Fruit fly (Drosophila melanogaster) whole organism: ENCODE data around the gene Acp76A.

Source experiments
- CG8478 ChIP-seq: fragments of >200 bp; optimal IDR thresholded peaks from 2 replicates; lab custom pipeline; 2018; ENCODE audit warnings: inconsistent platforms
- Dll ChIP-seq: fragments of >200 bp; optimal IDR thresholded peaks from 2 replicates; lab custom pipeline; 2017
- EcR ChIP-seq, 2 experiments: fragments of >200 bp; optimal IDR thresholded peaks; 2 replicates each; lab custom pipeline; 2017; ENCODE audit warnings: missing biosample characterization in 2 of 2, missing genetic modification characterization in 2 of 2, missing genetic modification reagents in 2 of 2
- pan ChIP-seq: fragments of >200 bp; optimal IDR thresholded peaks from 2 replicates; lab custom pipeline; 2017
- psq ChIP-seq: fragments of >200 bp; optimal IDR thresholded peaks from 2 replicates; lab custom pipeline; 2017
- usp ChIP-seq: fragments of >200 bp; optimal IDR thresholded peaks from 2 replicates; lab custom pipeline; 2017; ENCODE audit warnings: missing biosample characterization, missing genetic modification characterization, mixed read lengths

Acp76A gene

dm6 chr3L:19048761-19049160 lies 3.1 kb downstream of the Acp76A start:
- no peak for TF ChIP-seq usp (GFP tag; lab: Kevin White, UChicago)
- TF ChIP-seq pan (lab: Kevin White, UChicago): no peak
- no peak for TF ChIP-seq EcR (GFP tag; optimal IDR thresholded peaks at IDR 0.05; lab: Kevin White, UChicago)
- TF ChIP-seq CG8478: no peak
- no peak for TF ChIP-seq psq (lab: Kevin White, UChicago)
- no peak for TF ChIP-seq Dll (lab: Kevin White, UChicago)

- TF ChIP-seq EcR (GFP tag; optimal IDR thresholded peaks at IDR 0.05; lab: Kevin White, UChicago): no peak
These were observed 3.6 kb downstream of the Acp76A start for dm6 chr3L:19048257-19048656.

- TF ChIP-seq psq (lab: Kevin White, UChicago) (no peak), EcR (GFP tag; optimal IDR thresholded peaks at IDR 0.05; lab: Kevin White, UChicago) (no peak), CG8478 (no peak), pan (lab: Kevin White, UChicago) (no peak), Dll (lab: Kevin White, UChicago) (peak; percentile 78), usp (GFP tag; lab: Kevin White, UChicago) (no peak)
These were observed 5.3 kb downstream of the Acp76A start for dm6 chr3L:19046389-19047042.

dm6 chr3L:19045299-19046025 lies 6.4 kb downstream of the Acp76A start, which contains the start of gene nkd:
Gene nkd, minus strand, starts transcription at chr3L:19045449.
- TF ChIP-seq psq (lab: Kevin White, UChicago): no peak
- no peak for TF ChIP-seq EcR (GFP tag; optimal IDR thresholded peaks at IDR 0.05; lab: Kevin White, UChicago)
- peak; percentile 70 for TF ChIP-seq pan (lab: Kevin White, UChicago)
- no peak for TF ChIP-seq Dll (lab: Kevin White, UChicago)
- no peak for TF ChIP-seq CG8478
- no peak for TF ChIP-seq usp (GFP tag; lab: Kevin White, UChicago)

dm6 chr3L:19044589-19045298 lies 7.1 kb downstream of the Acp76A start:
- no peak for TF ChIP-seq usp (GFP tag; lab: Kevin White, UChicago)
- TF ChIP-seq psq (lab: Kevin White, UChicago): no peak
- no peak for TF ChIP-seq Dll (lab: Kevin White, UChicago)
- no peak for TF ChIP-seq CG8478
- no peak for TF ChIP-seq EcR (GFP tag; optimal IDR thresholded peaks at IDR 0.05; lab: Kevin White, UChicago)
- TF ChIP-seq pan (lab: Kevin White, UChicago): no peak

- TF ChIP-seq usp (GFP tag; lab: Kevin White, UChicago): no peak
- no peak for TF ChIP-seq pan (lab: Kevin White, UChicago)
- no peak for TF ChIP-seq psq (lab: Kevin White, UChicago)
- no peak for TF ChIP-seq CG8478
These were observed 8.3 kb downstream of the Acp76A start for dm6 chr3L:19043464-19044034.

- TF ChIP-seq EcR (GFP tag; optimal IDR thresholded peaks at IDR 0.05; lab: Kevin White, UChicago) (no peak), psq (lab: Kevin White, UChicago) (no peak), CG8478 (no peak), usp (GFP tag; lab: Kevin White, UChicago) (no peak), pan (lab: Kevin White, UChicago) (no peak), Dll (lab: Kevin White, UChicago) (no peak)
These were observed 9.3 kb downstream of the Acp76A start for dm6 chr3L:19042501-19042900.

dm6 chr3L:19041665-19042385 lies 10.0 kb downstream of the Acp76A start:
- TF ChIP-seq usp (GFP tag; lab: Kevin White, UChicago): no peak

- no peak for TF ChIP-seq CG8478
- TF ChIP-seq EcR (GFP tag; optimal IDR thresholded peaks at IDR 0.05; lab: Kevin White, UChicago): peak in 1 of 2 experiments; percentile 88
These were observed 10.7 kb downstream of the Acp76A start for dm6 chr3L:19041161-19041560.

- TF ChIP-seq EcR (GFP tag; optimal IDR thresholded peaks at IDR 0.05; lab: Kevin White, UChicago): no peak
These were observed 11.6 kb downstream of the Acp76A start for dm6 chr3L:19040155-19040644.

- no peak for TF ChIP-seq EcR (GFP tag; optimal IDR thresholded peaks at IDR 0.05; lab: Kevin White, UChicago)
- no peak for TF ChIP-seq psq (lab: Kevin White, UChicago)
- no peak for TF ChIP-seq CG8478
These were observed 14.8 kb downstream of the Acp76A start for dm6 chr3L:19037051-19037450.

dm6 chr3L:19036119-19036518 lies 15.7 kb downstream of the Acp76A start:
- no peak for TF ChIP-seq CG8478
- no peak for TF ChIP-seq psq (lab: Kevin White, UChicago)
- TF ChIP-seq pan (lab: Kevin White, UChicago): no peak
- TF ChIP-seq Dll (lab: Kevin White, UChicago): no peak
- TF ChIP-seq EcR (GFP tag; optimal IDR thresholded peaks at IDR 0.05; lab: Kevin White, UChicago): no peak
- no peak for TF ChIP-seq usp (GFP tag; lab: Kevin White, UChicago)
